Worm (Caenorhabditis elegans) whole organism, L2 larva: Measurements from ENCODE around the gene nep-11.

ENCODE experiments used
- C34F6.9 ChIP-seq: fragments of 150-350 bp; optimal IDR thresholded peaks from 2 replicates; lab custom pipeline; 2014; ENCODE audit warnings: missing biosample characterization, missing genetic modification characterization
- F13H6.1 ChIP-seq: sonication (generic microtip); optimal IDR thresholded peaks from 2 replicates; lab custom pipeline; 2016; ENCODE audit warnings: missing genetic modification characterization, missing compliant biosample characterization
- R02D3.7 ChIP-seq: fragments of 150-350 bp; optimal IDR thresholded peaks from 2 replicates; lab custom pipeline; 2014; ENCODE audit warnings: missing biosample characterization, missing genetic modification characterization
- Y55F3AM.14 ChIP-seq: fragments of 200-800 bp; sonication (Bioruptor generic); optimal IDR thresholded peaks from 2 replicates; lab custom pipeline; 2018; ENCODE audit warnings: mild to moderate bottlenecking, missing genetic modification characterization, missing compliant biosample characterization
- alr-1 ChIP-seq: fragments of 150-350 bp; optimal IDR thresholded peaks from 2 replicates; lab custom pipeline; 2014; ENCODE audit warnings: missing biosample characterization, missing genetic modification characterization
- aly-2 ChIP-seq: fragments of 150-350 bp; optimal IDR thresholded peaks from 2 replicates; lab custom pipeline; 2014; ENCODE audit warnings: missing biosample characterization, missing genetic modification characterization
- ama-1 ChIP-seq: fragments of 150-350 bp; optimal IDR thresholded peaks from 2 replicates; lab custom pipeline; 2018; ENCODE audit warnings: inconsistent platforms
- blmp-1 ChIP-seq: sonication (generic microtip); optimal IDR thresholded peaks from 2 replicates; lab custom pipeline; 2017; ENCODE audit warnings: missing genetic modification characterization, mild to moderate bottlenecking, missing compliant biosample characterization, antibody characterized with exemption, moderate library complexity; ENCODE audit not compliant: insufficient read depth
- ceh-16 ChIP-seq: fragments of 150-350 bp; optimal IDR thresholded peaks from 2 replicates; lab custom pipeline; 2014; ENCODE audit warnings: missing biosample characterization, missing genetic modification characterization
- ceh-82 ChIP-seq: fragments of 150-350 bp; optimal IDR thresholded peaks from 2 replicates; lab custom pipeline; 2014; ENCODE audit warnings: missing biosample characterization, missing genetic modification characterization
- crh-2 ChIP-seq: sonication (generic microtip); optimal IDR thresholded peaks from 2 replicates; lab custom pipeline; 2017; ENCODE audit warnings: missing biosample characterization, missing genetic modification characterization
- dmd-4 ChIP-seq: sonication (generic microtip); optimal IDR thresholded peaks from 2 replicates; lab custom pipeline; 2017; ENCODE audit warnings: missing biosample characterization, missing genetic modification characterization
- egl-27 ChIP-seq: sonication (generic microtip); optimal IDR thresholded peaks from 3 replicates; lab custom pipeline; 2017; ENCODE audit warnings: missing biosample characterization, missing genetic modification reagents, missing genetic modification characterization
- elt-1 ChIP-seq: fragments of 150-350 bp; optimal IDR thresholded peaks from 2 replicates; lab custom pipeline; 2014; ENCODE audit warnings: missing biosample characterization, missing genetic modification characterization
- elt-3 ChIP-seq: sonication (generic microtip); optimal IDR thresholded peaks from 2 replicates; lab custom pipeline; 2017; ENCODE audit warnings: missing biosample characterization, missing genetic modification characterization
- fos-1 ChIP-seq: fragments of 150-350 bp; optimal IDR thresholded peaks from 2 replicates; lab custom pipeline; 2014; ENCODE audit warnings: missing biosample characterization, missing genetic modification characterization
- gmeb-1 ChIP-seq: fragments of 150-350 bp; optimal IDR thresholded peaks from 2 replicates; lab custom pipeline; 2014; ENCODE audit warnings: missing biosample characterization, missing genetic modification characterization
- lin-11 ChIP-seq: fragments of 150-350 bp; sonication (generic microtip); optimal IDR thresholded peaks from 2 replicates; lab custom pipeline; 2014; ENCODE audit warnings: missing biosample characterization, missing genetic modification characterization, inconsistent platforms, mixed read lengths
- lin-13 ChIP-seq: fragments of 150-350 bp; optimal IDR thresholded peaks from 2 replicates; lab custom pipeline; 2014; ENCODE audit warnings: missing biosample characterization, missing genetic modification reagents, missing genetic modification characterization
- lin-39 ChIP-seq: fragments of 150-350 bp; optimal IDR thresholded peaks from 2 replicates; lab custom pipeline; 2014; ENCODE audit warnings: missing biosample characterization, missing genetic modification reagents, missing genetic modification characterization
- lsy-2 ChIP-seq, 2 experiments: fragments of 150-350 bp in 1 of 2; sonication (generic microtip) in 1 of 2; optimal IDR thresholded peaks; 2 replicates each; lab custom pipeline; 2014 to 2017; ENCODE audit warnings: missing biosample characterization in 2 of 2, missing genetic modification characterization in 2 of 2
- mdl-1 ChIP-seq, 2 experiments: fragments of 150-350 bp in 1 of 2; sonication (generic microtip) in 1 of 2; optimal IDR thresholded peaks; 2 replicates each; lab custom pipeline; 2017; ENCODE audit warnings: missing biosample characterization in 2 of 2, missing genetic modification characterization in 2 of 2
- nhr-10 ChIP-seq: sonication (generic microtip); optimal IDR thresholded peaks from 2 replicates; lab custom pipeline; 2017; ENCODE audit warnings: missing biosample characterization, missing genetic modification characterization
- nhr-12 ChIP-seq: fragments of 150-350 bp; optimal IDR thresholded peaks from 2 replicates; lab custom pipeline; 2014; ENCODE audit warnings: missing biosample characterization, missing genetic modification characterization
- nhr-129 ChIP-seq: fragments of 150-350 bp; optimal IDR thresholded peaks from 2 replicates; lab custom pipeline; 2014; ENCODE audit warnings: missing biosample characterization, missing genetic modification characterization
- nhr-21 ChIP-seq: fragments of 150-350 bp; optimal IDR thresholded peaks from 2 replicates; lab custom pipeline; 2014; ENCODE audit warnings: missing biosample characterization, missing genetic modification characterization
- nhr-25 ChIP-seq: fragments of 150-350 bp; sonication (generic microtip); optimal IDR thresholded peaks from 3 replicates; lab custom pipeline; 2014; ENCODE audit warnings: missing biosample characterization, missing genetic modification characterization
- nhr-6 ChIP-seq: fragments of 150-350 bp; optimal IDR thresholded peaks from 2 replicates; lab custom pipeline; 2014; ENCODE audit warnings: missing biosample characterization, missing genetic modification characterization
- nhr-77 ChIP-seq: fragments of 150-350 bp; optimal IDR thresholded peaks from 2 replicates; lab custom pipeline; 2014; ENCODE audit warnings: missing biosample characterization, missing genetic modification characterization
- sem-4 ChIP-seq: fragments of 150-350 bp; optimal IDR thresholded peaks from 2 replicates; lab custom pipeline; 2014; ENCODE audit warnings: missing biosample characterization, missing genetic modification reagents, missing genetic modification characterization
- skn-1 ChIP-seq: sonication (generic microtip); optimal IDR thresholded peaks from 2 replicates; lab custom pipeline; 2017; ENCODE audit warnings: missing biosample characterization, missing genetic modification characterization
- sma-3 ChIP-seq: sonication (generic microtip); optimal IDR thresholded peaks from 2 replicates; lab custom pipeline; 2016; ENCODE audit warnings: missing genetic modification reagents, missing genetic modification characterization, missing compliant biosample characterization
- snpc-4 ChIP-seq: fragments of 150-350 bp; optimal IDR thresholded peaks from 2 replicates; lab custom pipeline; 2014; ENCODE audit warnings: missing biosample characterization, missing genetic modification characterization
- unc-39 ChIP-seq: fragments of 150-350 bp; optimal IDR thresholded peaks from 2 replicates; lab custom pipeline; 2014; ENCODE audit warnings: missing biosample characterization, missing genetic modification characterization
- unc-55 ChIP-seq: fragments of 150-350 bp; sonication (generic microtip); optimal IDR thresholded peaks from 3 replicates; lab custom pipeline; 2014; ENCODE audit warnings: missing biosample characterization, missing genetic modification reagents, missing genetic modification characterization
- zag-1 ChIP-seq: fragments of 150-350 bp; optimal IDR thresholded peaks from 2 replicates; lab custom pipeline; 2014; ENCODE audit warnings: missing biosample characterization, missing genetic modification characterization
- ztf-1 ChIP-seq: fragments of 200-800 bp; sonication (Bioruptor generic); conservative IDR thresholded peaks from 2 replicates; pipeline ENCODE4 v1.3.6; 2022; ENCODE audit warnings: missing genetic modification characterization, missing compliant biosample characterization
- ztf-4 ChIP-seq: fragments of 150-350 bp; optimal IDR thresholded peaks from 2 replicates; lab custom pipeline; 2014; ENCODE audit warnings: missing biosample characterization, missing genetic modification characterization

nep-11 gene

DNA sequence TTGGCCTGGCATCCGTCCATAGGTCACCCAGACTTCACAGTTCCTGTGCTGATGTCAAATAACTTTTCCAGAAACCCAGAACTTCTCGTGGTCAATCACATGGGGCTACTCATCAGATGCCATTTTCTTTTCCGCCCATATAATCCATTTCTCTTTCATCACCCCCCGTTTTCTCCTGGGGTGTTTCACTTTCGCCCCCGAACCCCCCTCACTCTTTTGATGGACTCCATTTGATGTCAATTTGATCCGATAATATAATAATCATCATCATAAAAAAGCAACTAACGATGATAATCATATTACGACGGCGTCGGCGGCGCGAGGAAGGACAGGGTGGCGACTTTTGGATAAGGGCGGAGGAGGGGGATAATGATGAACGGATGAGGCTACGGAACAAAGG is 12.9 kb upstream of the nep-11 start:
- no peak for TF ChIP-seq snpc-4 (tag; lab: Kevin White, UChicago)
- no peak for TF ChIP-seq ztf-1 (GFP tag; lab: Robert Waterston, UW)
- peak; percentile 39 for TF ChIP-seq blmp-1 (tag; lab: Kevin White, UChicago)

DNA sequence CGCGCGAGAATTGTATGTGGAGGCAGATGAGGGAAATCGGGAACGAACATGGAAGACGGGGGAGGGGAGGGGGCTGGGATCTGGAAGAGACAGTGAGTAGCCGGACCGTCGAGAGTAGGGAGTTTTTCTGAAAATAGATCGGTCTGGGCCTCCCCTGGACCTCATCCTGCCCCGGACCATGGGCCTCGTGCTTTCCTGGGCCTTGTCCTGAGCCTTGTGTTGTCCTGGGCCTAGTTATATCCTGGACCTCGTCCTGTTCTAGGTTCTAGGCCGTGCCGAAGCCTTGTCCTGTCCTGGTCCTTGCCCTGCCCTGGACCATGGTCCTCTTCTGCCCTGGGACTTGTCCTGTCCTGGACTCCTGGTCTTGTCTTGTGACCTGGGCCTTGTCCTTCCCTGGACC is 12.1 kb upstream of the nep-11 start:
- no peak for TF ChIP-seq nhr-129 (tag; lab: Kevin White, UChicago)
- TF ChIP-seq Y55F3AM.14 (GFP tag; lab: Kevin White, UChicago), result no peak
- no peak for TF ChIP-seq elt-3 (tag; lab: Kevin White, UChicago)
- TF ChIP-seq gmeb-1 (tag; lab: Kevin White, UChicago), result no peak

DNA sequence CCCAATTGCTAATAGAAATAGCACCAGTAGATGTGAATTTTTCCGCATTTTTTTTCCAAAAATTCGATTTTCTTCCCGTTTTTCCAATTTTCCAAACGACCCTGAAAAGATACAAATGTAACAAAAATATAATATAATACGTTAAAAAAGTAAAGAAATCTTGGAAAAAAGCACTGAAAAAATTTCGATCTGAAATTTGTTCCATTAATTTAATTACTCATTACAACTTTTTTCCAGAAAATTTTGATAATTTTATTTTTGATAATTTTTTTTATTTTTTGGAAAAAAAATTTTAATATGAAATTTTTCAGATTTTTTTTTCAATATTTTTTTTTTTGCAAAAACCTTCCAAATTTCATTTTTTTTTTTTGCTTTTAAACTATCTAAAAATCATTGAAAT is 11.1 kb upstream of the nep-11 start, which contains the start of gene skpo-2:
skpo-2 (minus strand) TSS at position 101 of the 400 bp plus-strand sequence.
- TF ChIP-seq alr-1 (tag; lab: Kevin White, UChicago), result no peak

DNA sequence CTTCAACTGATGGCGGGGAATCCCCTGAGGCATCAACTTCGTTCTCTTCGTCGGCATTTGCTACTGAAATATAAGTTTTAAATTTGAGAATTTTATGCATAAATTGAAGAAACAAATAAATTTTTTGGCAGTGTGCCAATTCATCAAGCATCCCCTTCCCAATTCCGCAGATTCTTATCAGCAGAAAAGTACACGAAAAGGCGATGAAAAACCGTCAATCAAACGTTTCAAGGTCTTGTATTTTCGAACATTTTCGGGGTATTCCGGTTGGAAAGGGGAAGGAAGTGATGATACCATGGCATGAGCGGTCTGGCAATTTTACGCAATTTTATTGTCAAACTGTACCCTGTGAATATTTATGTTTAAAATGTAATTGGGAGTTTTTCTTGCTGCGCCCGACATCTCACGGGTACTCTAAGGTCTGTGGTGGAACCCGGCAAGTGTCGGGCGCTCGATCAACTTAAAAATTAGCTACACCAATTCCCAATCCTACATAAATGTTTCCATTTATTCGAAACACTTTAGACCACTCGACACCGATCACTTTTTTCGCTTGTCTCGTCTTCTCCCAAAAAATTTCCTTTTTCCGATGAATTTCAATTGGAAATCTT is 9.7 kb upstream of the nep-11 start:
- TF ChIP-seq nhr-129 (tag; lab: Kevin White, UChicago) (no peak), Y55F3AM.14 (GFP tag; lab: Kevin White, UChicago) (no peak), snpc-4 (tag; lab: Kevin White, UChicago) (peak; percentile 67), nhr-10 (tag; lab: Kevin White, UChicago) (no peak), nhr-25 (peak; percentile 26), nhr-12 (no peak), aly-2 (tag; lab: Kevin White, UChicago) (no peak)

DNA sequence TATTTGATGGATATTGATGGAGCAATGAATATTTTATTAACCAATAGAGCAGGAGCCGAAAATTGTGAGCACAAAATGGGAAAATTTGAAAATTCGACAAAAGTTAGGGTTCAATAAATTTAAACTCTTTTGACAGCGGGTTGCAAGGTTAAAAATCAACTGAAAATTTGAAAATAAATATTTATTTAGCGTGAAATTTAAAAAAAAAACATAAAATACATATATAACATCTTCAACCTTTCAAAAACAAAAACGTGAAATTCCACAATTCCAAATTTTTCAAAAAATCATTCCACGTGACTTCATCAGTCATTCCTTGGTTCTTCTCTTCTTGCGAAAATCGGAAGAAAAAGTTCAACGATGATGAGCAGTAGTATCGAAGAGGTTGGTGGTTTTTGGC is 4.1 kb upstream of the nep-11 start, which contains the start of gene C16C8.18:
C16C8.18 (plus strand) TSS at position 301 of the 400 bp plus-strand sequence.
- TF ChIP-seq unc-39 (tag; lab: Kevin White, UChicago) (no peak), unc-55 (peak; percentile 27)

DNA sequence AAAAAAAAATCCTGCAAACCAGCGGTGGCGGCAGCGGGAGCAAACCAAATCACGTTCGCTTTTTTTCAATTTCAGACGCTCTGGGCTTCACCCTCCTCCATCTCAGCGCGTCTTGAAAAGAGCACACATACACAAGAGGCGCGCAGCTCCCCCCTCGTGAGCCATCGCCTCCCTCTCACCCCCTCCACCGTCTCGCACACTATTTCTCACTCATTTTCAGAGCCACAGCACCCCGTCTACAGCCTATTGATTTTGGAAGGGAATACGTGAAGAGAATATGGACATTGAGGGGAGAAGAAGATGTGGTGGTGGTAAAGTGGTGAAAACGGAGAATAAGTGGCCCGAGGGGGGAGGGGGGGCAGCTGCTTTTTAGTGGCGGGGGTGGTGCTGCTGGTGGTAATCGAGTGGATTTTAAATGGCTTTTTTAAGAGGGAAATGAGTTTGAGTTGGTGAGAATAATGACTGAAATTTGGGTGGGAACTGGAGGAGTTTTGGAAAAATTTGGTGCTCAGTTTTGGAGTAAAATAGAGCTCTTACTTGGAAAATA is 2.9 kb upstream of the nep-11 start:
- TF ChIP-seq snpc-4 (tag; lab: Kevin White, UChicago), result peak; percentile 12
- no peak for TF ChIP-seq nhr-21 (tag; lab: Kevin White, UChicago)
- TF ChIP-seq lin-13, result peak; percentile 17
- peak in 1 of 2 experiments; percentile 51 for TF ChIP-seq mdl-1 (tag; optimal IDR thresholded peaks at IDR 0.05; lab: Kevin White, UChicago)
- no peak for TF ChIP-seq nhr-6
- TF ChIP-seq C34F6.9 (tag; lab: Kevin White, UChicago), result peak; percentile 56
- TF ChIP-seq blmp-1 (tag; lab: Kevin White, UChicago), result no peak
- TF ChIP-seq lin-11 (tag; lab: Kevin White, UChicago), result peak; percentile 66
- TF ChIP-seq F13H6.1 (tag; lab: Kevin White, UChicago), result peak; percentile 1
- TF ChIP-seq zag-1, result peak; percentile 9
- TF ChIP-seq elt-1, result no peak
- TF ChIP-seq lsy-2 (tag; optimal IDR thresholded peaks at IDR 0.05; lab: Kevin White, UChicago), result peak in 1 of 2 experiments; percentile 49
- TF ChIP-seq crh-2 (tag; lab: Kevin White, UChicago), result peak; percentile 0
- TF ChIP-seq R02D3.7 (tag; lab: Kevin White, UChicago), result no peak
- TF ChIP-seq unc-55, result peak; percentile 73
- no peak for TF ChIP-seq aly-2 (tag; lab: Kevin White, UChicago)
- no peak for TF ChIP-seq nhr-10 (tag; lab: Kevin White, UChicago)
- TF ChIP-seq egl-27 (tag; lab: Kevin White, UChicago), result no peak
- TF ChIP-seq nhr-129 (tag; lab: Kevin White, UChicago), result peak; percentile 22

DNA sequence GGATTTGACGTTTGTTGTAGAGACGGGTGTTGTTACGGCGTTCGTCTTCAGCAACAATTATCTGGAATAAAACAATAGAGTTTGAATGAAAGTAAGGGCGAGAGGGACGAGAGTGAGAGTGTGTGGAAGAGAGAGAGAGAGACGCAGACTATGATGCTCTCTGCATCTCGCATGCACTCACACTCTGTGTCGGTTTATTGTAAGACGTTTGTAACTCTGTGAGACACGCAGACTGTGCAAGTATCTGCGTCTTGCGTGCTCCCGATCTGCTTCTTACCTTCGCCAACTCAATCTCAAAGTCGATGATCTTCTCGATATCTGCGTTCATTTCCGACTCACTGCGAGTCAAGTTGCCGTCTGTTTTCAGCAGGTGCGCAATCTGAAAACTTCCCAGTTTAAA is 2.4 kb downstream of the nep-11 start:
- TF ChIP-seq skn-1 (tag; lab: Kevin White, UChicago) (no peak), elt-1 (no peak), dmd-4 (tag; lab: Kevin White, UChicago) (no peak), ama-1 (lab: Kevin White, UChicago) (no peak), nhr-77 (no peak), sem-4 (no peak), lin-11 (tag; lab: Kevin White, UChicago) (no peak), ceh-82 (tag; lab: Kevin White, UChicago) (no peak), unc-55 (no peak), sma-3 (GFP tag; lab: Kevin White, UChicago) (no peak), alr-1 (tag; lab: Kevin White, UChicago) (no peak), ztf-4 (tag; lab: Kevin White, UChicago) (no peak), crh-2 (tag; lab: Kevin White, UChicago) (no peak), Y55F3AM.14 (GFP tag; lab: Kevin White, UChicago) (no peak), ceh-16 (tag; lab: Kevin White, UChicago) (no peak), mdl-1 (tag; optimal IDR thresholded peaks at IDR 0.05; lab: Kevin White, UChicago) (no peak), unc-39 (tag; lab: Kevin White, UChicago) (no peak), fos-1 (tag; lab: Kevin White, UChicago) (no peak), lin-39 (no peak)
- TF ChIP-seq, all 48 proteins: peak for 0
